Fruit fly (Drosophila melanogaster): ENCODE data around the gene CG13738.

Gene CG13738

DNA sequence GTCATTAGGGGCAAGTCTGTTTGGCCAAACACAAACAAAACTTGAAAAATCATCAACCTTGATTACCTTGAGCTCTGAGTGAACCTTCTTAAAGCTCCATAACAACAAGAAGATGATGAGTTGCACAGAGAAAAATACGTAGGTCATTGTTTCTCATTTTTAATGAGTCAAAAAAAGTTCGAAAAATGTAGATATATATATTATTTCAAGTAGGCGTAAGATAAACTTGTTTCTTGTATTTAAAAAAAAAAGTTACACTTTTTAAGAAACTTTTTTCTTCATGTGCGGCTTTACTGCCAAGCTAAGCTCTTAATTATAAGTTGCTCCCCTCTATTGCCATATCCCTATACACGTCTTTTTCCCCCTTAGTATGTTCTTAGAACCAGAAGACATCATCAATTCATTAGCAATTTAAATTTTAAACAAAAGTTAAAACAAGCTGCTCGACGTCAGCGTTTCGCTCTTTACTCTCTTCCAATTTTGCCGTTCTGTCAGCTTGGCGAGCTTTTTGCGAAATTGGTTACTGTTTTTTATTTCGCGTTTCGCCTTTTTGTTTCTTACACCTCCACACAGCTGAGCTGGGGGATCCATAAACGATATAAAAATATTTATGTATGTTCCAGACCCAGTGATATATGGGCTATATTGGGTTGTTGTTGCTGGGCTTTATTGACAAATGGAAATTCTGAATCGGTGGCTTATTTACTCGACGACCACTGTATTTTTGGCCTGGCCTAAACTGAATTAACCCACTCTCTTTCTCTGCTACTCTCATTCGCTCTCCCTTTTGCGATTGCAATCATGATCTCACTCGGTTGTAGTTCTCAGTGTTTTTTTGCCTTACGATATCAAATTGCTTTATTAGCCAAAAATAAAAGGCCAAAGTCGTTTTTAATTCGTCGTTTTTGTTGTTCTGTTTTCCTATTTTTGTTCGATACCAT lies 49.7 kb downstream of the CG13738 start:
- TF ChIP-seq CG10631 (GFP tag; optimal IDR thresholded peaks at IDR 0.05) (peak; percentile 56), CG9139 (GFP tag; optimal IDR thresholded peaks at IDR 0.05) (no peak), CG11902 (GFP tag; optimal IDR thresholded peaks at IDR 0.05) (peak; percentile 14), Hr39 (GFP tag; optimal IDR thresholded peaks at IDR 0.05) (peak; percentile 44), Sox15 (GFP tag; optimal IDR thresholded peaks at IDR 0.05) (no peak), vri (GFP tag; optimal IDR thresholded peaks at IDR 0.05) (peak; percentile 52), CG1621 (tag; optimal IDR thresholded peaks at IDR 0.05) (no peak), Eip93F (GFP tag; optimal IDR thresholded peaks at IDR 0.05) (no peak), Ets21C (GFP tag; optimal IDR thresholded peaks at IDR 0.05) (peak; percentile 8), Smox (GFP tag; optimal IDR thresholded peaks at IDR 0.05) (peak; percentile 55), Sox14 (GFP tag; optimal IDR thresholded peaks at IDR 0.05) (peak; percentile 30), CG6808 (GFP tag; optimal IDR thresholded peaks at IDR 0.05) (peak; percentile 10), CG8319 (GFP tag; optimal IDR thresholded peaks at IDR 0.05) (peak; percentile 33), CG6163 (GFP tag; IDR thresholded peaks at IDR 0.05) (peak; percentile 70; the same call in 2 of the 3 replicates), cyc (GFP tag; optimal IDR thresholded peaks at IDR 0.05) (peak; percentile 18), CG10669 (GFP tag; optimal IDR thresholded peaks at IDR 0.05) (peak; percentile 10), CG11294 (GFP tag; IDR thresholded peaks at IDR 0.05) (peak; percentile 54), esn (GFP tag; optimal IDR thresholded peaks at IDR 0.05) (peak; percentile 72), OdsH (GFP tag; optimal IDR thresholded peaks at IDR 0.05) (peak; percentile 44), CG32006 (GFP tag; optimal IDR thresholded peaks at IDR 0.05) (peak; percentile 48), eg (GFP tag; IDR thresholded peaks at IDR 0.05) (peak; percentile 66; the same call in 2 of the 3 replicates), CG8119 (GFP tag; IDR thresholded peaks at IDR 0.05) (peak; percentile 43; the same call in 1 of the 3 replicates), CG3032 (tag; optimal IDR thresholded peaks at IDR 0.05) (peak; percentile 28), CG16779 (tag; optimal IDR thresholded peaks at IDR 0.05) (no peak), CG3919 (GFP tag; optimal IDR thresholded peaks at IDR 0.05) (peak; percentile 56), spab (GFP tag; optimal IDR thresholded peaks at IDR 0.05) (no peak), lz (GFP tag; optimal IDR thresholded peaks at IDR 0.05) (peak; percentile 41), CG11762 (GFP tag; optimal IDR thresholded peaks at IDR 0.05; ENCODE audit: insufficient read depth) (peak; percentile 11), dac (GFP tag; optimal IDR thresholded peaks at IDR 0.05) (no peak), salr (GFP tag; optimal IDR thresholded peaks at IDR 0.05) (peak in 1 of 2 experiments; percentile 16), Sox102F (GFP tag; optimal IDR thresholded peaks at IDR 0.05) (peak; percentile 31), Ets96B (tag; optimal IDR thresholded peaks at IDR 0.05) (peak; percentile 15), Gug (GFP tag; IDR thresholded peaks at IDR 0.05) (peak; percentile 46; the same call in 1 of the 2 replicates), CG6792 (GFP tag; optimal IDR thresholded peaks at IDR 0.05) (peak; percentile 22), Hr38 (GFP tag; optimal IDR thresholded peaks at IDR 0.05) (no peak), CG7368 (GFP tag; optimal IDR thresholded peaks at IDR 0.05) (no peak), net (GFP tag; optimal IDR thresholded peaks at IDR 0.05) (no peak), Met (GFP tag; optimal IDR thresholded peaks at IDR 0.05) (peak; percentile 56), CG34406 (GFP tag; optimal IDR thresholded peaks at IDR 0.05) (peak; percentile 29), fd59A (GFP tag; optimal IDR thresholded peaks at IDR 0.05) (no peak), pdm3 (GFP tag; optimal IDR thresholded peaks at IDR 0.05) (peak; percentile 23), Blimp-1 (GFP tag; optimal IDR thresholded peaks at IDR 0.05) (peak; percentile 2), Lpt (GFP tag; optimal IDR thresholded peaks at IDR 0.05) (no peak), CG4318 (GFP tag; optimal IDR thresholded peaks at IDR 0.05) (no peak), CG6854 (GFP tag; optimal IDR thresholded peaks at IDR 0.05) (peak; percentile 22), achi (GFP tag; optimal IDR thresholded peaks at IDR 0.05) (peak; percentile 39), Eip75B (GFP tag; optimal IDR thresholded peaks at IDR 0.05) (peak; percentile 55), Eip78C (GFP tag) (peak; percentile 85), CG8632 (GFP tag; optimal IDR thresholded peaks at IDR 0.05) (peak; percentile 18)

Data from whole organism, prepupa.